Worm (Caenorhabditis elegans) whole organism, young adult: ENCODE results near the gene nspb-3.

Source experiments
- F10E7.11 ChIP-seq: sonication (generic microtip); optimal IDR thresholded peaks from 2 replicates; lab custom pipeline; 2017; ENCODE audit warnings: mild to moderate bottlenecking, missing genetic modification characterization, moderate library complexity, missing compliant biosample characterization
- ama-1 ChIP-seq, 3 experiments: fragments of 150-350 bp in 1 of 3; sonication (generic microtip) in 2 of 3; optimal IDR thresholded peaks; 2 replicates each; lab custom pipeline; 2014 to 2018; ENCODE audit warnings: missing biosample characterization in 2 of 3, missing genetic modification characterization in 2 of 3, missing genetic modification reagents in 2 of 3
- gei-17 ChIP-seq: fragments of 200-800 bp; sonication (Bioruptor generic); optimal IDR thresholded peaks from 2 replicates; lab custom pipeline; 2018; ENCODE audit warnings: mild to moderate bottlenecking, missing genetic modification characterization, missing compliant biosample characterization
- nfya-1 ChIP-seq: sonication (generic microtip); optimal IDR thresholded peaks from 2 replicates; lab custom pipeline; 2017; ENCODE audit warnings: antibody characterized with exemption, missing compliant biosample characterization, missing genetic modification characterization, borderline replicate concordance; ENCODE audit not compliant: insufficient read depth
- pha-4 ChIP-seq: fragments of 150-350 bp; sonication (generic microtip); optimal IDR thresholded peaks from 2 replicates; lab custom pipeline; 2014; ENCODE audit warnings: missing biosample characterization, missing genetic modification reagents, missing genetic modification characterization
- somi-1 ChIP-seq: fragments of 200-800 bp; sonication (Bioruptor generic); optimal IDR thresholded peaks from 2 replicates; lab custom pipeline; 2018; ENCODE audit warnings: mild to moderate bottlenecking, missing genetic modification characterization, missing compliant biosample characterization
- tlf-1 ChIP-seq: fragments of 200-800 bp; sonication (Bioruptor generic); optimal IDR thresholded peaks from 2 replicates; lab custom pipeline; 2018; ENCODE audit warnings: mild to moderate bottlenecking, missing genetic modification characterization, missing compliant biosample characterization
- unc-62 ChIP-seq: fragments of 150-350 bp; optimal IDR thresholded peaks from 2 replicates; lab custom pipeline; 2014; ENCODE audit warnings: missing biosample characterization, missing genetic modification reagents, missing genetic modification characterization

DNA sequence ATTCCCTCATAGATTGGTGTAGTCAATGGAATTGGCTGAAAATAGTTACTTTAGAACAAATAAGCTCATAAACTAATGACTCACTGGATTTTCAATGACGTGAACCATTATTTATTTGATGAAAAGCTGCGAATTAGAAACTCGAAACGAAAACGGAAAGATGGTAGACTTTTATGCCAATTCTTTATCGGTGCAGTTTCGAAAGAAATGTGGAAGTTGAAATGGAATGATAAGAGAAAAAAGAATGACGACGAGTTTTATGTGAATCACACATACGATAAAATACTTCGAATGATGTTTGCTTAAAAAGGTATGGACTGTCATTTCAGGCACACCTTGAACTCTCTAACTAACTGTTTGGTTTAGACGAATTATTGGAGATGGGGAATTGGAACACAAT lies 4.7 kb downstream of the nspb-3 start, which contains the start of the genes lec-11 and irld-7:
- TF ChIP-seq gei-17 (no peak), unc-62 (GFP tag; lab: Kevin White, UChicago) (no peak), nfya-1 (tag; lab: Kevin White, UChicago) (no peak), pha-4 (tag; lab: Kevin White, UChicago) (no peak), somi-1 (GFP tag; lab: Kevin White, UChicago) (no peak), ama-1 (optimal IDR thresholded peaks at IDR 0.05; lab: Kevin White, UChicago) (no peak), ama-1 (GFP tag; optimal IDR thresholded peaks at IDR 0.05; lab: Kevin White, UChicago) (no peak), F10E7.11 (tag; lab: Kevin White, UChicago) (no peak), tlf-1 (GFP tag; lab: Kevin White, UChicago) (no peak)
